Fruit fly (Drosophila melanogaster): ENCODE data around the gene CG42237.

- no peak for TF ChIP-seq CG15710 (tag; optimal IDR thresholded peaks at IDR 0.05)
- TF ChIP-seq EcR (GFP tag; optimal IDR thresholded peaks at IDR 0.05), result no peak
- TF ChIP-seq Pif1A (GFP tag; optimal IDR thresholded peaks at IDR 0.05), result no peak
- no peak for TF ChIP-seq rn (GFP tag; IDR thresholded peaks at IDR 0.05)
- no peak for TF ChIP-seq Snoo (tag; optimal IDR thresholded peaks at IDR 0.05)
- TF ChIP-seq CG34367 (tag; optimal IDR thresholded peaks at IDR 0.05), result no peak
- TF ChIP-seq CG8159 (tag; optimal IDR thresholded peaks at IDR 0.05), result no peak
- no peak for TF ChIP-seq gl (tag; optimal IDR thresholded peaks at IDR 0.05)
Observed at dm6 chrX:13087333-13087828, 27.6 kb upstream of the CG42237 start.
